Fruit fly (Drosophila melanogaster) whole organism, wandering third instar larva: ENCODE data around the gene rdx.

ENCODE experiments used
- CG9705 ChIP-seq: fragments of 200-800 bp; sonication (Bioruptor generic); optimal IDR thresholded peaks from 2 replicates; lab custom pipeline; 2018; ENCODE audit warnings: missing biosample characterization, mild to moderate bottlenecking, missing genetic modification characterization
- N ChIP-seq: fragments of >200 bp; optimal IDR thresholded peaks from 2 replicates; lab custom pipeline; 2018; ENCODE audit warnings: missing biosample characterization, missing external identifiers, missing genetic modification characterization
- OdsH ChIP-seq: fragments of 200-800 bp; sonication (Bioruptor generic); optimal IDR thresholded peaks from 2 replicates; lab custom pipeline; 2016; ENCODE audit warnings: missing biosample characterization, mild to moderate bottlenecking, missing genetic modification characterization
- dmrt93B ChIP-seq: fragments of 200-800 bp; sonication (Bioruptor generic); optimal IDR thresholded peaks from 2 replicates; lab custom pipeline; 2018; ENCODE audit warnings: missing biosample characterization, mild to moderate bottlenecking, missing genetic modification characterization
- lola ChIP-seq: fragments of >200 bp; optimal IDR thresholded peaks from 2 replicates; lab custom pipeline; 2017; ENCODE audit warnings: missing biosample characterization, missing genetic modification characterization
- pan ChIP-seq: fragments of >200 bp; optimal IDR thresholded peaks from 2 replicates; lab custom pipeline; 2017
- psq ChIP-seq: fragments of 200-800 bp; sonication (Bioruptor generic); optimal IDR thresholded peaks from 3 replicates; lab custom pipeline; 2017; ENCODE audit warnings: missing biosample characterization, mild to moderate bottlenecking, missing genetic modification characterization, moderate library complexity
- usp ChIP-seq: fragments of >200 bp; optimal IDR thresholded peaks from 2 replicates; lab custom pipeline; 2017; ENCODE audit warnings: missing biosample characterization, missing genetic modification characterization

DNA sequence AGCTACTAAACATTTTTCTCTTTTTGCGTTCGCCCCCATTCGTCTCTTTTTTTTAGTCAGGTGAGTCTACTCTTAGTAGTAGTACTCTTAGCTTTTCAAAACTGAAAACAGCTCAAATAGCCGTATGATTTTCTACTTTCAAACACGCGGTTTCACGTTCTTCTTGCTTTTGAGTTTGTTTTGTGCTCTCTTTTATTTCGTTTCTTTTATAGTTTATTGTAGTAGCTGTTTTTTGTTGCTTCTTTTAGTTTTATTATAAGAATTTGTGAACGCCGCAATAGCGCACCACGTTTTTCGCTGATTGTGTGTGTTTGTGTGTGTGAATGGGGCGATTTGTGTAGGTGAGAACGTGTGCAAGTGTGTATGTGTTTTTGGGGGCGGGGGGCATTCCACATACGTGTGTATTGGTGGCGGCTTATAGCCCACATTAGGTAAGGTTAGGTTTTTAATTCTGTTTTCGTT, 19.6 kb upstream of the rdx start:
- TF ChIP-seq N (GFP tag; lab: Kevin White, UChicago) = peak; percentile 54
- no peak for TF ChIP-seq lola
- TF ChIP-seq psq (GFP tag; lab: Kevin White, UChicago) = no peak
- no peak for TF ChIP-seq pan (lab: Kevin White, UChicago)
- TF ChIP-seq dmrt93B (GFP tag; lab: Kevin White, UChicago) = no peak
- no peak for TF ChIP-seq usp
- TF ChIP-seq OdsH = no peak
- TF ChIP-seq CG9705 (GFP tag; lab: Kevin White, UChicago) = no peak
